Fruit fly (Drosophila melanogaster) whole organism, embryonic: Measurements from ENCODE around the gene dachs.

Experiments
- Abd-B ChIP-seq: fragments of 200-800 bp; sonication (Bioruptor generic); optimal IDR thresholded peaks from 2 replicates; lab custom pipeline; 2018; ENCODE audit warnings: missing biosample characterization, mild to moderate bottlenecking, missing genetic modification characterization, moderate library complexity
- B-H2 ChIP-seq: fragments of 200-800 bp; sonication (Bioruptor generic); optimal IDR thresholded peaks from 2 replicates; lab custom pipeline; 2018; ENCODE audit warnings: missing biosample characterization, mild to moderate bottlenecking, missing genetic modification characterization
- BEAF-32 ChIP-seq: fragments of 200-800 bp; sonication (Bioruptor generic); optimal IDR thresholded peaks from 3 replicates; lab custom pipeline; 2017; ENCODE audit warnings: missing biosample characterization, missing genetic modification characterization, mild to moderate bottlenecking, moderate library complexity, missing genetic modification reagents
- CG10959 ChIP-seq: fragments of 200-800 bp; sonication (Bioruptor generic); IDR thresholded peaks from 2 replicates; pipeline ENCODE4 v1.3.6; 2022; ENCODE audit warnings: missing biosample characterization, missing genetic modification characterization
- CG12155 ChIP-seq: fragments of 200-800 bp; sonication (Bioruptor generic); optimal IDR thresholded peaks from 3 replicates; lab custom pipeline; 2016; ENCODE audit warnings: missing biosample characterization, missing genetic modification characterization
- CG1233 ChIP-seq: fragments of 200-800 bp; sonication (Bioruptor generic); optimal IDR thresholded peaks from 4 replicates; lab custom pipeline; 2018; ENCODE audit warnings: missing biosample characterization, mild to moderate bottlenecking, missing genetic modification characterization
- CG12391 ChIP-seq: fragments of 200-800 bp; sonication (Bioruptor generic); optimal IDR thresholded peaks from 3 replicates; lab custom pipeline; 2018; ENCODE audit warnings: missing biosample characterization, mild to moderate bottlenecking, missing genetic modification characterization, moderate library complexity
- CG14441 ChIP-seq: fragments of 200-800 bp; sonication (Bioruptor generic); IDR thresholded peaks from 2 replicates; pipeline ENCODE4 v1.3.6; 2022; ENCODE audit warnings: missing biosample characterization, missing genetic modification characterization
- CG1602 ChIP-seq: fragments of 200-800 bp; sonication (Bioruptor generic); optimal IDR thresholded peaks from 3 replicates; lab custom pipeline; 2016; ENCODE audit warnings: missing biosample characterization, missing genetic modification characterization
- CG18476 ChIP-seq: fragments of 200-800 bp; sonication (Bioruptor generic); optimal IDR thresholded peaks from 2 replicates; lab custom pipeline; 2016; ENCODE audit warnings: missing biosample characterization, mild to moderate bottlenecking, missing genetic modification characterization
- CG2712 ChIP-seq: fragments of 200-800 bp; optimal IDR thresholded peaks from 3 replicates; lab custom pipeline; 2019; ENCODE audit warnings: missing biosample characterization, mild to moderate bottlenecking, missing genetic modification characterization, moderate library complexity
- CG31224 ChIP-seq: fragments of 200-800 bp; sonication (Bioruptor generic); IDR thresholded peaks from 2 replicates; pipeline ENCODE4 v1.3.6; 2022; ENCODE audit warnings: missing biosample characterization, missing genetic modification characterization
- CG31365 ChIP-seq: fragments of 200-800 bp; sonication (Bioruptor generic); optimal IDR thresholded peaks from 2 replicates; lab custom pipeline; 2018; ENCODE audit warnings: missing biosample characterization, mild to moderate bottlenecking, missing genetic modification characterization
- CG3163 ChIP-seq: fragments of 200-800 bp; sonication (Bioruptor generic); optimal IDR thresholded peaks from 3 replicates; lab custom pipeline; 2016; ENCODE audit warnings: missing biosample characterization, missing genetic modification characterization
- CG4328 ChIP-seq: fragments of 200-800 bp; sonication (Bioruptor generic); optimal IDR thresholded peaks from 3 replicates; lab custom pipeline; 2017; ENCODE audit warnings: missing biosample characterization, missing genetic modification reagents, missing genetic modification characterization
- CG4360 ChIP-seq: fragments of 200-800 bp; sonication (Bioruptor generic); IDR thresholded peaks from 2 replicates; pipeline ENCODE4 v1.3.6; 2022; ENCODE audit warnings: missing biosample characterization, missing genetic modification characterization
- CG4617 ChIP-seq: fragments of 200-800 bp; sonication (Bioruptor generic); optimal IDR thresholded peaks from 3 replicates; lab custom pipeline; 2016; ENCODE audit warnings: missing biosample characterization, missing genetic modification characterization, borderline replicate concordance
- CG4820 ChIP-seq: fragments of 200-800 bp; sonication (Bioruptor generic); optimal IDR thresholded peaks from 3 replicates; lab custom pipeline; 2016; ENCODE audit warnings: missing biosample characterization, missing genetic modification characterization
- CG9932 ChIP-seq: fragments of 200-800 bp; sonication (Bioruptor generic); IDR thresholded peaks from 2 replicates; pipeline ENCODE4 v1.3.6; 2022; ENCODE audit warnings: missing biosample characterization, missing genetic modification characterization
- CTCF ChIP-seq: fragments of 200-800 bp; sonication (Bioruptor generic); optimal IDR thresholded peaks from 2 replicates; lab custom pipeline; 2017; ENCODE audit warnings: missing biosample characterization, mild to moderate bottlenecking, missing genetic modification characterization, moderate library complexity
- D ChIP-seq, 2 experiments: fragments of 200-800 bp in 1 of 2; fragments of >200 bp in 1 of 2; sonication (Bioruptor generic) in 1 of 2; optimal IDR thresholded peaks; 2 replicates in 1 of 2; 3 replicates in 1 of 2; lab custom pipeline; 2017; ENCODE audit warnings: mild to moderate bottlenecking in 1 of 2, missing biosample characterization in 1 of 2, missing genetic modification characterization in 1 of 2, missing genetic modification reagents in 1 of 2
- Dbx ChIP-seq: fragments of 200-800 bp; sonication (Bioruptor generic); IDR thresholded peaks from 3 replicates; pipeline ENCODE4 v1.3.6; 2022; ENCODE audit warnings: missing biosample characterization, missing genetic modification characterization
- Fer1 ChIP-seq: fragments of 200-800 bp; sonication (Bioruptor generic); optimal IDR thresholded peaks from 2 replicates; lab custom pipeline; 2017; ENCODE audit warnings: missing biosample characterization, mild to moderate bottlenecking, missing genetic modification characterization
- HLH4C ChIP-seq: fragments of 200-800 bp; sonication (Bioruptor generic); IDR thresholded peaks from 3 replicates; pipeline ENCODE4 v1.3.6; 2022; ENCODE audit warnings: missing biosample characterization, missing genetic modification characterization; ENCODE audit not compliant: partially characterized antibody
- Hand ChIP-seq: fragments of 200-800 bp; sonication (Bioruptor generic); optimal IDR thresholded peaks from 2 replicates; lab custom pipeline; 2017; ENCODE audit warnings: mild to moderate bottlenecking, missing biosample characterization, missing genetic modification reagents, missing genetic modification characterization
- Hey ChIP-seq: fragments of 200-800 bp; sonication (Bioruptor generic); optimal IDR thresholded peaks from 3 replicates; lab custom pipeline; 2018; ENCODE audit warnings: missing biosample characterization, mild to moderate bottlenecking, missing genetic modification characterization
- Lpt ChIP-seq: fragments of >200 bp; optimal IDR thresholded peaks from 2 replicates; lab custom pipeline; 2018; ENCODE audit warnings: missing biosample characterization, missing genetic modification characterization
- Mad ChIP-seq: fragments of 200-800 bp; sonication (Bioruptor generic); optimal IDR thresholded peaks from 2 replicates; lab custom pipeline; 2016; ENCODE audit warnings: missing biosample characterization, missing genetic modification characterization
- Side ChIP-seq: fragments of 200-800 bp; sonication (Bioruptor generic); optimal IDR thresholded peaks from 2 replicates; lab custom pipeline; 2016; ENCODE audit warnings: missing biosample characterization, missing genetic modification characterization
- Sox102F ChIP-seq: fragments of 200-800 bp; sonication (Bioruptor generic); optimal IDR thresholded peaks from 2 replicates; lab custom pipeline; 2018; ENCODE audit warnings: missing biosample characterization, mild to moderate bottlenecking, missing genetic modification characterization, moderate library complexity
- amos ChIP-seq: fragments of 200-800 bp; sonication (Bioruptor generic); IDR thresholded peaks from 2 replicates; pipeline ENCODE4 v1.3.6; 2022; ENCODE audit warnings: missing biosample characterization, missing genetic modification characterization; ENCODE audit not compliant: partially characterized antibody
- cas ChIP-seq: fragments of 200-800 bp; sonication (Bioruptor generic); IDR thresholded peaks from 2 replicates; pipeline ENCODE4 v1.3.6; 2022; ENCODE audit warnings: missing biosample characterization, missing genetic modification characterization
- dmrt11E ChIP-seq: fragments of 200-800 bp; sonication (Bioruptor generic); optimal IDR thresholded peaks from 3 replicates; lab custom pipeline; 2018; ENCODE audit warnings: missing biosample characterization, mild to moderate bottlenecking, missing genetic modification characterization, moderate library complexity
- gro ChIP-seq: fragments of 200-800 bp; sonication (Bioruptor generic); optimal IDR thresholded peaks from 2 replicates; lab custom pipeline; 2016; ENCODE audit warnings: missing biosample characterization, missing genetic modification characterization
- her ChIP-seq: fragments of 200-800 bp; sonication (Bioruptor generic); optimal IDR thresholded peaks from 2 replicates; lab custom pipeline; 2016; ENCODE audit warnings: missing biosample characterization, missing genetic modification characterization
- ind ChIP-seq: fragments of 200-800 bp; sonication (Bioruptor generic); optimal IDR thresholded peaks from 3 replicates; lab custom pipeline; 2016; ENCODE audit warnings: missing biosample characterization, missing genetic modification characterization
- jigr1 ChIP-seq: fragments of 200-800 bp; sonication (Bioruptor generic); IDR thresholded peaks from 3 replicates; pipeline ENCODE4 v1.3.6; 2022; ENCODE audit warnings: missing biosample characterization, missing genetic modification characterization
- lbe ChIP-seq: fragments of 200-800 bp; sonication (Bioruptor generic); optimal IDR thresholded peaks from 2 replicates; lab custom pipeline; 2016; ENCODE audit warnings: missing biosample characterization, mild to moderate bottlenecking, missing genetic modification characterization
- lilli ChIP-seq: fragments of 200-800 bp; sonication (Bioruptor generic); optimal IDR thresholded peaks from 3 replicates; lab custom pipeline; 2016; ENCODE audit warnings: missing biosample characterization, missing genetic modification characterization
- maf-S ChIP-seq: fragments of 200-800 bp; sonication (Bioruptor generic); optimal IDR thresholded peaks from 2 replicates; lab custom pipeline; 2016; ENCODE audit warnings: missing biosample characterization, missing genetic modification characterization
- oc ChIP-seq: fragments of 200-800 bp; sonication (Bioruptor generic); optimal IDR thresholded peaks from 2 replicates; lab custom pipeline; 2018; ENCODE audit warnings: missing biosample characterization, mild to moderate bottlenecking, missing genetic modification characterization, moderate library complexity
- pzg ChIP-seq: fragments of 200-800 bp; sonication (Bioruptor generic); optimal IDR thresholded peaks from 3 replicates; lab custom pipeline; 2018; ENCODE audit warnings: missing biosample characterization, mild to moderate bottlenecking, missing genetic modification characterization, moderate library complexity
- run ChIP-seq: fragments of 200-800 bp; sonication (Bioruptor generic); optimal IDR thresholded peaks from 3 replicates; lab custom pipeline; 2018; ENCODE audit warnings: missing biosample characterization, mild to moderate bottlenecking, missing genetic modification characterization
- salm ChIP-seq: fragments of 200-800 bp; sonication (Bioruptor generic); optimal IDR thresholded peaks from 2 replicates; lab custom pipeline; 2018; ENCODE audit warnings: missing biosample characterization, mild to moderate bottlenecking, missing genetic modification characterization
- sc ChIP-seq, 3 experiments: fragments of >200 bp in 2 of 3; fragments of 200-800 bp in 1 of 3; sonication (Bioruptor generic) in 1 of 3; optimal IDR thresholded peaks; 2 replicates in 2 of 3; 3 replicates in 1 of 3; lab custom pipeline; 2017; ENCODE audit warnings: mild to moderate bottlenecking in 1 of 3, missing biosample characterization in 1 of 3, missing genetic modification characterization in 1 of 3, missing genetic modification reagents in 1 of 3
- sens ChIP-seq: fragments of 200-800 bp; sonication (Bioruptor generic); peaks from one replicate; lab custom pipeline; 2016; ENCODE audit warnings: missing biosample characterization, missing genetic modification characterization
- slbo ChIP-seq: fragments of 200-800 bp; sonication (Bioruptor generic); IDR thresholded peaks from 2 replicates; pipeline ENCODE4 v1.3.6; 2022; ENCODE audit warnings: missing biosample characterization, missing genetic modification characterization
- sob ChIP-seq: fragments of 200-800 bp; sonication (Bioruptor generic); IDR thresholded peaks from 2 replicates; pipeline ENCODE4 v1.3.6; 2022; ENCODE audit warnings: missing biosample characterization, missing genetic modification characterization
- stwl ChIP-seq: fragments of 200-800 bp; sonication (Bioruptor generic); optimal IDR thresholded peaks from 3 replicates; lab custom pipeline; 2018; ENCODE audit warnings: missing biosample characterization, mild to moderate bottlenecking, missing genetic modification characterization, moderate library complexity
- vvl ChIP-seq: fragments of 200-800 bp; sonication (Bioruptor generic); IDR thresholded peaks from 2 replicates; pipeline ENCODE4 v1.3.6; 2022; ENCODE audit warnings: missing biosample characterization, missing genetic modification characterization
- zfh2 ChIP-seq: fragments of 200-800 bp; sonication (Bioruptor generic); optimal IDR thresholded peaks from 2 replicates; lab custom pipeline; 2016; ENCODE audit warnings: missing biosample characterization, missing genetic modification characterization

dachs gene

DNA sequence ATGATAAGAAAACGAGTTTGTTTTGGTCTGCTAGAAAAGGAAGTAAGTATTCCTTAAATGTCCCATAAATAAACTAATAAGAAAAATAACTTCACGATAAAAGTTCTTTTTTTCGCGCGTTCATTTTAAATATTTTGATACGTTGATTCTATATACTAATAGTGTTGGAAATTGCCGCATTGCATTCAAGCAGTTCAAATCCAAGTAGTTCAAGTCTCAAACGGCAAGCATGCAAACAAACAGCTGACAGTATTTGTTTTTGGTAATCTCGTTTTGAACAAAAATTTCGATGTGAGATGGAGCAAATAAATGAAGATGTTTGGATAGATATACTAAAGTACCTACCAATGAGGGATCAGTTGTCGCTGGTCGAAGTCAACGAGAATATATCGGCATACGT, 22.1 kb downstream of the dachs start, which contains the start of gene CG13088 (continued):
- TF ChIP-seq cas (GFP tag; lab: Robert Waterston, UW) (no peak), CG12391 (tag; lab: Kevin White, UChicago) (no peak), sc (optimal IDR thresholded peaks at IDR 0.05; lab: Kevin White, UChicago) (no peak), sc (GFP tag; optimal IDR thresholded peaks at IDR 0.05; lab: Kevin White, UChicago) (no peak), sob (GFP tag; lab: Robert Waterston, UW) (peak; percentile 68), salm (tag; lab: Kevin White, UChicago) (no peak), Fer1 (GFP tag; lab: Kevin White, UChicago) (no peak), ind (GFP tag; lab: Kevin White, UChicago) (peak; percentile 30), Mad (GFP tag; lab: Kevin White, UChicago) (no peak), CG4820 (GFP tag; lab: Kevin White, UChicago) (peak; percentile 12), CTCF (GFP tag; lab: Kevin White, UChicago) (peak; percentile 58), CG9932 (GFP tag; lab: Robert Waterston, UW) (peak; percentile 58), Hand (GFP tag; lab: Kevin White, UChicago) (no peak), CG31365 (tag; lab: Kevin White, UChicago) (peak; percentile 99), stwl (tag; lab: Kevin White, UChicago) (peak; percentile 93), CG12155 (peak; percentile 42), B-H2 (GFP tag; lab: Kevin White, UChicago) (peak; percentile 55), dmrt11E (tag; lab: Kevin White, UChicago) (peak; percentile 23), Dbx (GFP tag; lab: Robert Waterston, UW) (0 out of 3 replicates have a peak, but pooled peaks have one; percentile 21), CG18476 (GFP tag; lab: Kevin White, UChicago) (peak; percentile 3), sens (GFP tag; lab: Kevin White, UChicago) (peak; percentile 78), maf-S (peak; percentile 28), gro (GFP tag; lab: Kevin White, UChicago) (peak; percentile 73), amos (GFP tag; lab: Robert Waterston, UW) (peak; percentile 17; the same call in 1 of the 2 replicates), CG1233 (GFP tag; lab: Kevin White, UChicago) (peak; percentile 9), lbe (no peak), slbo (GFP tag; lab: Robert Waterston, UW) (peak; percentile 60; the same call in 1 of the 2 replicates), CG3163 (peak; percentile 27), Abd-B (GFP tag; lab: Kevin White, UChicago) (no peak), D (optimal IDR thresholded peaks at IDR 0.05; lab: Kevin White, UChicago) (no peak), D (GFP tag; optimal IDR thresholded peaks at IDR 0.05; lab: Kevin White, UChicago) (no peak), CG31224 (GFP tag; lab: Robert Waterston, UW) (no peak), CG4360 (GFP tag; lab: Robert Waterston, UW) (0 out of 2 replicates have a peak, but pooled peaks have one; percentile 7), lilli (GFP tag; lab: Kevin White, UChicago) (peak; percentile 6), jigr1 (no peak), Lpt (GFP tag; lab: Kevin White, UChicago) (no peak), HLH4C (GFP tag; lab: Robert Waterston, UW) (no peak), run (tag; lab: Kevin White, UChicago) (no peak), zfh2 (GFP tag; lab: Kevin White, UChicago) (peak; percentile 40), CG2712 (tag; lab: Kevin White, UChicago) (no peak), Sox102F (GFP tag; lab: Kevin White, UChicago) (peak; percentile 3), CG4328 (no peak), CG4617 (GFP tag; lab: Kevin White, UChicago) (peak; percentile 38), Side (GFP tag; lab: Kevin White, UChicago) (peak; percentile 12), Hey (tag; lab: Kevin White, UChicago) (no peak), pzg (GFP tag; lab: Kevin White, UChicago) (peak; percentile 75), oc (tag; lab: Kevin White, UChicago) (no peak), CG1602 (peak; percentile 6), vvl (peak; percentile 75), CG10959 (GFP tag; lab: Robert Waterston, UW) (no peak), her (no peak), CG14441 (GFP tag; lab: Robert Waterston, UW) (peak; percentile 96), BEAF-32 (GFP tag; lab: Kevin White, UChicago) (peak; percentile 21)
